Fruit fly (Drosophila melanogaster): ENCODE measurements around the gene E2f1.

E2f1 gene

dm6 chr3R:21651048-21651887, 9.4 kb downstream of the E2f1 start (continued):
- peak; percentile 42 for TF ChIP-seq brk (GFP tag; optimal IDR thresholded peaks at IDR 0.05)
- TF ChIP-seq dsf (GFP tag; optimal IDR thresholded peaks at IDR 0.05; ENCODE audit: borderline replicate concordance): no peak
- TF ChIP-seq Abd-B (GFP tag; optimal IDR thresholded peaks at IDR 0.05): no peak
- TF ChIP-seq Rel (GFP tag; optimal IDR thresholded peaks at IDR 0.05): no peak
- TF ChIP-seq Rel (tag; optimal IDR thresholded peaks at IDR 0.05): no peak
- peak; percentile 53 for TF ChIP-seq pan (optimal IDR thresholded peaks at IDR 0.05)
- TF ChIP-seq HLH106 (tag; optimal IDR thresholded peaks at IDR 0.05): peak; percentile 86
- peak; percentile 66 for TF ChIP-seq rgr (GFP tag; optimal IDR thresholded peaks at IDR 0.05)
- peak; percentile 43 for TF ChIP-seq h (GFP tag; optimal IDR thresholded peaks at IDR 0.05)
- TF ChIP-seq Jra (GFP tag; optimal IDR thresholded peaks at IDR 0.05): no peak
- TF ChIP-seq usp (GFP tag; optimal IDR thresholded peaks at IDR 0.05): no peak
- TF ChIP-seq dl (GFP tag; optimal IDR thresholded peaks at IDR 0.05; ENCODE audit: insufficient read depth in 1 of 2, partially characterized antibody in 2 of 2): peak; percentile 50 to 63
- peak; percentile 48 for TF ChIP-seq CG9705 (GFP tag; optimal IDR thresholded peaks at IDR 0.05)
- peak; percentile 74 for TF ChIP-seq psq (GFP tag; optimal IDR thresholded peaks at IDR 0.05)
- peak; percentile 64 for TF ChIP-seq Dif (GFP tag; optimal IDR thresholded peaks at IDR 0.05; ENCODE audit: partially characterized antibody)
- peak; percentile 91 for TF ChIP-seq Sp1 (GFP tag; optimal IDR thresholded peaks at IDR 0.05)
- TF ChIP-seq ey (GFP tag; optimal IDR thresholded peaks at IDR 0.05): peak; percentile 16
- no peak for TF ChIP-seq CG32264 (GFP tag; optimal IDR thresholded peaks at IDR 0.05)

- TF ChIP-seq Vsx2 (GFP tag; optimal IDR thresholded peaks at IDR 0.05; ENCODE audit: partially characterized antibody) (peak; percentile 64), Dfd (GFP tag; optimal IDR thresholded peaks at IDR 0.05) (no peak)
Measured at dm6 chr3R:21650506-21650905, 10.2 kb downstream of the E2f1 start.

dm6 chr3R:21649823-21650499, 10.7 kb downstream of the E2f1 start:
- TF ChIP-seq woc (GFP tag; optimal IDR thresholded peaks at IDR 0.05) (peak; percentile 40), Sp1 (GFP tag; optimal IDR thresholded peaks at IDR 0.05) (peak; percentile 71), Vsx2 (GFP tag; optimal IDR thresholded peaks at IDR 0.05; ENCODE audit: partially characterized antibody) (peak; percentile 18), lola (GFP tag; optimal IDR thresholded peaks at IDR 0.05) (no peak), dsf (GFP tag; optimal IDR thresholded peaks at IDR 0.05; ENCODE audit: borderline replicate concordance) (no peak), br (GFP tag; optimal IDR thresholded peaks at IDR 0.05) (no peak), dmrt93B (GFP tag; optimal IDR thresholded peaks at IDR 0.05) (peak; percentile 66), GATAd (GFP tag; optimal IDR thresholded peaks at IDR 0.05) (peak; percentile 28), psq (GFP tag; optimal IDR thresholded peaks at IDR 0.05) (peak; percentile 34), Abd-B (GFP tag; optimal IDR thresholded peaks at IDR 0.05) (no peak), Hnf4 (GFP tag; optimal IDR thresholded peaks at IDR 0.05) (no peak), rgr (GFP tag; optimal IDR thresholded peaks at IDR 0.05) (peak; percentile 53), dl (GFP tag; optimal IDR thresholded peaks at IDR 0.05; ENCODE audit: insufficient read depth in 1 of 2, partially characterized antibody in 2 of 2) (peak in 1 of 2 experiments; percentile 37), CG32264 (GFP tag; optimal IDR thresholded peaks at IDR 0.05) (no peak), CG9705 (GFP tag; optimal IDR thresholded peaks at IDR 0.05) (peak; percentile 23), HLH106 (tag; optimal IDR thresholded peaks at IDR 0.05) (peak; percentile 72), Dif (GFP tag; optimal IDR thresholded peaks at IDR 0.05; ENCODE audit: partially characterized antibody) (no peak), N (GFP tag; optimal IDR thresholded peaks at IDR 0.05) (no peak), OdsH (GFP tag; optimal IDR thresholded peaks at IDR 0.05) (peak; percentile 74), CrebA (GFP tag; optimal IDR thresholded peaks at IDR 0.05; ENCODE audit: borderline replicate concordance) (peak; percentile 15), sage (GFP tag; optimal IDR thresholded peaks at IDR 0.05) (peak; percentile 18), foxo (GFP tag; optimal IDR thresholded peaks at IDR 0.05) (peak in 1 of 2 experiments; percentile 71), jim (GFP tag; optimal IDR thresholded peaks at IDR 0.05) (peak; percentile 18), h (GFP tag; optimal IDR thresholded peaks at IDR 0.05) (peak; percentile 61), Rel (GFP tag; optimal IDR thresholded peaks at IDR 0.05) (no peak), Rel (tag; optimal IDR thresholded peaks at IDR 0.05) (peak; percentile 53), Mio (GFP tag; optimal IDR thresholded peaks at IDR 0.05) (no peak), fru (GFP tag; optimal IDR thresholded peaks at IDR 0.05) (peak; percentile 64), ey (GFP tag; optimal IDR thresholded peaks at IDR 0.05) (peak; percentile 49), Hr83 (GFP tag; optimal IDR thresholded peaks at IDR 0.05; ENCODE audit: poor library complexity, severe bottlenecking) (peak; percentile 57)

Measured in whole organism, wandering third instar larva.